Worm (Caenorhabditis elegans) whole organism, L4/young adult: ENCODE results near the gene F41F3.9.

Source experiments
- dao-5 ChIP-seq: sonication (generic microtip); optimal IDR thresholded peaks from 2 replicates; lab custom pipeline; 2016; ENCODE audit warnings: missing genotype, missing genetic modification characterization, moderate library complexity, missing compliant biosample characterization
- him-1 ChIP-seq: sonication (generic microtip); optimal IDR thresholded peaks from 2 replicates; lab custom pipeline; 2016; ENCODE audit warnings: missing genotype, missing genetic modification reagents, missing genetic modification characterization, missing compliant biosample characterization

DNA sequence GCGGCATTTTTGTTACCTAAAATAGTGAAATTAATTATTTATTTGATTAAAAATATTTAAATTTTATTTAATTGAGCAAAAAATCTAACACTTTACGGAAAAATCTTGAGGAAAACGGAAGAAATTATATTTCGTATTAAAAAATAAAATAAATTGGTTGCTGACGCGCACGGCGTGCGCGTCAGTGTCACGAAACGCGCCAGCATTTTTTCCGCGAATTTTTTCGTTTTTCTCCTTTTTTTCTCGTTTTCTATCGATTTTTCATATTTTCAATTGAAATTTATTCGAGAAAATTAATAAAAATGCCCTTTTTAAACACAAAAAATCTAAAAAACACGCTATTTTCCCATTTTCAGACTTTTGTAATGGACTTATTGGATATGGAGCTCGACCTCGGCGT, 39.5 kb upstream of the F41F3.9 start, which contains the start of the genes Y61A9LA.10 and F54D11.4:
- TF ChIP-seq dao-5 (no peak), him-1 (tag; lab: Kevin White, UChicago) (no peak)
